Worm (Caenorhabditis elegans): ENCODE data around the gene fbxa-24.

DNA sequence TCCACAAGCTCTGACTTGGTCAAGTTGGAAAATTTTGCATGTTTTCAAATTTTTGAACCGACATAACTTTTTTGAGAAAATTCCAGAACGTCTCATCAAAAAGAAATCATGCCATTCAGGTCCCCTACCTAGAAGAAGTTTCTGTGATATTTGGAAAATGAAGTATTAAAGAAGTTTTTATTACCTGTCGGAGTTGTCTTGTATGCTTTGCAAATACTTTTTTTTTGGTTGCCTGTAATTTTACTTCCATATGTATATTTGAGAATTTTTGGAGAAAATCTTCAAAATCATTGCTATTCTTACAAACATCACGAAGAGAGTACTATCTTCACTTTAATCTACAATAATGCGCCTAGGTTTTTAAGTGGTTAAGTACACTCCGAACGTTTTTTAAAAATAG lies 34.3 kb downstream of the fbxa-24 start, which contains the start of gene nhr-72:
- no peak for TF ChIP-seq him-1 (tag; optimal IDR thresholded peaks at IDR 0.05)
- TF ChIP-seq W03F9.2 (tag; optimal IDR thresholded peaks at IDR 0.05) = no peak
- TF ChIP-seq dao-5 (tag; optimal IDR thresholded peaks at IDR 0.05) = no peak

Data from whole organism, L4/young adult.